Worm (Caenorhabditis elegans) whole organism, L2 larva: ENCODE results near the gene str-153.

ENCODE experiments used
- F13H6.1 ChIP-seq: sonication (generic microtip); optimal IDR thresholded peaks from 2 replicates; lab custom pipeline; 2016; ENCODE audit warnings: missing genetic modification characterization, missing compliant biosample characterization
- R02D3.7 ChIP-seq: fragments of 150-350 bp; optimal IDR thresholded peaks from 2 replicates; lab custom pipeline; 2014; ENCODE audit warnings: missing biosample characterization, missing genetic modification characterization
- aly-2 ChIP-seq: fragments of 150-350 bp; optimal IDR thresholded peaks from 2 replicates; lab custom pipeline; 2014; ENCODE audit warnings: missing biosample characterization, missing genetic modification characterization
- ama-1 ChIP-seq: fragments of 150-350 bp; optimal IDR thresholded peaks from 2 replicates; lab custom pipeline; 2018; ENCODE audit warnings: inconsistent platforms
- blmp-1 ChIP-seq: sonication (generic microtip); optimal IDR thresholded peaks from 2 replicates; lab custom pipeline; 2017; ENCODE audit warnings: missing genetic modification characterization, mild to moderate bottlenecking, missing compliant biosample characterization, antibody characterized with exemption, moderate library complexity; ENCODE audit not compliant: insufficient read depth
- lin-13 ChIP-seq: fragments of 150-350 bp; optimal IDR thresholded peaks from 2 replicates; lab custom pipeline; 2014; ENCODE audit warnings: missing biosample characterization, missing genetic modification reagents, missing genetic modification characterization
- nhr-11 ChIP-seq: fragments of 150-350 bp; optimal IDR thresholded peaks from 2 replicates; lab custom pipeline; 2014; ENCODE audit warnings: missing biosample characterization, missing genetic modification characterization
- peb-1 ChIP-seq: fragments of 150-350 bp; optimal IDR thresholded peaks from 2 replicates; lab custom pipeline; 2014; ENCODE audit warnings: missing biosample characterization, missing genetic modification characterization
- sem-4 ChIP-seq: fragments of 150-350 bp; optimal IDR thresholded peaks from 2 replicates; lab custom pipeline; 2014; ENCODE audit warnings: missing biosample characterization, missing genetic modification reagents, missing genetic modification characterization
- snpc-4 ChIP-seq: fragments of 150-350 bp; optimal IDR thresholded peaks from 2 replicates; lab custom pipeline; 2014; ENCODE audit warnings: missing biosample characterization, missing genetic modification characterization
- unc-62 ChIP-seq: fragments of 150-350 bp; optimal IDR thresholded peaks from 2 replicates; lab custom pipeline; 2014; ENCODE audit warnings: missing biosample characterization, missing genetic modification reagents, missing genetic modification characterization
- zag-1 ChIP-seq: fragments of 150-350 bp; optimal IDR thresholded peaks from 2 replicates; lab custom pipeline; 2014; ENCODE audit warnings: missing biosample characterization, missing genetic modification characterization
- ztf-1 ChIP-seq: fragments of 200-800 bp; sonication (Bioruptor generic); conservative IDR thresholded peaks from 2 replicates; pipeline ENCODE4 v1.3.6; 2022; ENCODE audit warnings: missing genetic modification characterization, missing compliant biosample characterization
- ztf-4 ChIP-seq: fragments of 150-350 bp; optimal IDR thresholded peaks from 2 replicates; lab custom pipeline; 2014; ENCODE audit warnings: missing biosample characterization, missing genetic modification characterization

- TF ChIP-seq zag-1 (tag; lab: Kevin White, UChicago) (no peak), lin-13 (no peak), ztf-1 (no peak), nhr-11 (tag; lab: Kevin White, UChicago) (no peak), unc-62 (GFP tag; lab: Kevin White, UChicago) (no peak), F13H6.1 (tag; lab: Kevin White, UChicago) (no peak), snpc-4 (tag; lab: Kevin White, UChicago) (no peak), blmp-1 (tag; lab: Kevin White, UChicago) (no peak), R02D3.7 (no peak), peb-1 (no peak), ama-1 (lab: Kevin White, UChicago) (no peak), ztf-4 (tag; lab: Kevin White, UChicago) (no peak), aly-2 (no peak), sem-4 (tag; lab: Kevin White, UChicago) (no peak)
Measured at ce11 chrIV:4981027-4981426, 46.8 kb downstream of the str-153 start, which contains the start of gene srz-24.
